Fruit fly (Drosophila melanogaster) whole organism, prepupa: Measurements from ENCODE around the gene CG32532.

Experiments
- CG10631 ChIP-seq: fragments of 200-800 bp; sonication (Bioruptor generic); optimal IDR thresholded peaks from 2 replicates; lab custom pipeline; 2016; ENCODE audit warnings: missing biosample characterization, missing genetic modification characterization
- CG11294 ChIP-seq: fragments of 200-800 bp; sonication (Bioruptor generic); IDR thresholded peaks from 2 replicates; pipeline ENCODE4 v1.3.6; 2022; ENCODE audit warnings: missing biosample characterization, missing genetic modification characterization
- CG11762 ChIP-seq: fragments of 200-800 bp; sonication (Bioruptor generic); optimal IDR thresholded peaks from 3 replicates; lab custom pipeline; 2016; ENCODE audit warnings: missing biosample characterization, missing genetic modification characterization; ENCODE audit not compliant: insufficient read depth
- CG1621 ChIP-seq: fragments of 200-800 bp; sonication (Bioruptor generic); optimal IDR thresholded peaks from 3 replicates; lab custom pipeline; 2018; ENCODE audit warnings: missing biosample characterization, mild to moderate bottlenecking, missing genetic modification characterization
- CG16779 ChIP-seq: fragments of 200-800 bp; sonication (Bioruptor generic); optimal IDR thresholded peaks from 3 replicates; lab custom pipeline; 2017; ENCODE audit warnings: missing biosample characterization, mild to moderate bottlenecking, missing genetic modification characterization
- CG3032 ChIP-seq: fragments of 200-800 bp; optimal IDR thresholded peaks from 2 replicates; lab custom pipeline; 2019; ENCODE audit warnings: missing biosample characterization, mild to moderate bottlenecking, missing genetic modification characterization, moderate library complexity
- CG31627 ChIP-seq: fragments of 200-800 bp; sonication (Bioruptor generic); optimal IDR thresholded peaks from 3 replicates; lab custom pipeline; 2016; ENCODE audit warnings: missing biosample characterization, missing genetic modification characterization
- CG32006 ChIP-seq: fragments of 200-800 bp; sonication (Bioruptor generic); optimal IDR thresholded peaks from 3 replicates; lab custom pipeline; 2017; ENCODE audit warnings: missing biosample characterization, mild to moderate bottlenecking, missing genetic modification characterization
- CG34406 ChIP-seq: fragments of 200-800 bp; sonication (Bioruptor generic); optimal IDR thresholded peaks from 3 replicates; lab custom pipeline; 2016; ENCODE audit warnings: missing biosample characterization, missing genetic modification characterization
- CG3919 ChIP-seq: fragments of 200-800 bp; sonication (Bioruptor generic); optimal IDR thresholded peaks from 3 replicates; lab custom pipeline; 2016; ENCODE audit warnings: missing biosample characterization, missing genetic modification characterization
- CG4318 ChIP-seq: fragments of 200-800 bp; sonication (Bioruptor generic); optimal IDR thresholded peaks from 3 replicates; lab custom pipeline; 2017; ENCODE audit warnings: missing biosample characterization, mild to moderate bottlenecking, missing genetic modification characterization
- CG6163 ChIP-seq: fragments of 200-800 bp; sonication (Bioruptor generic); IDR thresholded peaks from 3 replicates; pipeline ENCODE4 v1.3.6; 2022; ENCODE audit warnings: missing biosample characterization, missing genetic modification characterization
- CG6808 ChIP-seq: fragments of 200-800 bp; sonication (Bioruptor generic); optimal IDR thresholded peaks from 3 replicates; lab custom pipeline; 2017; ENCODE audit warnings: missing biosample characterization, missing genetic modification characterization, mild to moderate bottlenecking, moderate library complexity, missing genetic modification reagents
- CG6854 ChIP-seq: fragments of 200-800 bp; sonication (Bioruptor generic); optimal IDR thresholded peaks from 2 replicates; lab custom pipeline; 2017; ENCODE audit warnings: missing biosample characterization, mild to moderate bottlenecking, missing genetic modification characterization
- CG7368 ChIP-seq: fragments of 200-800 bp; sonication (Bioruptor generic); optimal IDR thresholded peaks from 3 replicates; lab custom pipeline; 2016; ENCODE audit warnings: missing biosample characterization, missing genetic modification characterization
- CG8632 ChIP-seq: fragments of 200-800 bp; sonication (Bioruptor generic); optimal IDR thresholded peaks from 3 replicates; lab custom pipeline; 2016; ENCODE audit warnings: missing biosample characterization, missing genetic modification characterization
- CG9139 ChIP-seq: fragments of 200-800 bp; sonication (Bioruptor generic); optimal IDR thresholded peaks from 3 replicates; lab custom pipeline; 2017; ENCODE audit warnings: missing biosample characterization, mild to moderate bottlenecking, missing genetic modification characterization
- Eip75B ChIP-seq: fragments of 200-800 bp; sonication (Bioruptor generic); optimal IDR thresholded peaks from 3 replicates; lab custom pipeline; 2016; ENCODE audit warnings: missing biosample characterization, missing genetic modification characterization
- Eip78C ChIP-seq: fragments of 200-800 bp; sonication (Bioruptor generic); peaks from one replicate; lab custom pipeline; 2016; ENCODE audit warnings: missing biosample characterization, missing genetic modification characterization
- Eip93F ChIP-seq: fragments of 200-800 bp; sonication (Bioruptor generic); optimal IDR thresholded peaks from 2 replicates; lab custom pipeline; 2016; ENCODE audit warnings: missing biosample characterization, mild to moderate bottlenecking, missing genetic modification characterization
- Ets21C ChIP-seq: fragments of 200-800 bp; sonication (Bioruptor generic); optimal IDR thresholded peaks from 3 replicates; lab custom pipeline; 2016; ENCODE audit warnings: missing biosample characterization, missing genetic modification characterization
- Ets96B ChIP-seq: fragments of 200-800 bp; optimal IDR thresholded peaks from 2 replicates; lab custom pipeline; 2019; ENCODE audit warnings: missing biosample characterization, mild to moderate bottlenecking, missing genetic modification characterization, moderate library complexity
- Gug ChIP-seq: fragments of 200-800 bp; sonication (Bioruptor generic); IDR thresholded peaks from 2 replicates; pipeline ENCODE4 v1.3.6; 2022; ENCODE audit warnings: missing biosample characterization, missing genetic modification characterization
- Hr4 ChIP-seq: fragments of 200-800 bp; sonication (Bioruptor generic); optimal IDR thresholded peaks from 3 replicates; lab custom pipeline; 2016; ENCODE audit warnings: missing biosample characterization, missing genetic modification characterization
- Lpt ChIP-seq: fragments of 200-800 bp; sonication (Bioruptor generic); optimal IDR thresholded peaks from 3 replicates; lab custom pipeline; 2016; ENCODE audit warnings: missing biosample characterization, missing genetic modification characterization
- Met ChIP-seq: fragments of 200-800 bp; sonication (Bioruptor generic); optimal IDR thresholded peaks from 3 replicates; lab custom pipeline; 2016; ENCODE audit warnings: missing biosample characterization, missing genetic modification characterization
- OdsH ChIP-seq: fragments of 200-800 bp; sonication (Bioruptor generic); optimal IDR thresholded peaks from 3 replicates; lab custom pipeline; 2016; ENCODE audit warnings: missing biosample characterization, missing genetic modification characterization
- Sox102F ChIP-seq: fragments of 200-800 bp; sonication (Bioruptor generic); optimal IDR thresholded peaks from 2 replicates; lab custom pipeline; 2016; ENCODE audit warnings: missing biosample characterization, mild to moderate bottlenecking, missing genetic modification characterization
- Sox14 ChIP-seq: fragments of 200-800 bp; sonication (Bioruptor generic); optimal IDR thresholded peaks from 3 replicates; lab custom pipeline; 2016; ENCODE audit warnings: missing biosample characterization, missing genetic modification characterization
- Sox15 ChIP-seq: fragments of 200-800 bp; sonication (Bioruptor generic); optimal IDR thresholded peaks from 3 replicates; lab custom pipeline; 2016; ENCODE audit warnings: missing biosample characterization, missing genetic modification characterization
- achi ChIP-seq: fragments of 200-800 bp; sonication (Bioruptor generic); optimal IDR thresholded peaks from 3 replicates; lab custom pipeline; 2016; ENCODE audit warnings: missing biosample characterization, missing genetic modification characterization
- acj6 ChIP-seq: fragments of 200-800 bp; sonication (Bioruptor generic); optimal IDR thresholded peaks from 3 replicates; lab custom pipeline; 2016; ENCODE audit warnings: missing biosample characterization, missing genetic modification characterization
- cyc ChIP-seq: fragments of 200-800 bp; sonication (Bioruptor generic); optimal IDR thresholded peaks from 3 replicates; lab custom pipeline; 2016; ENCODE audit warnings: missing biosample characterization, missing genetic modification characterization
- dac ChIP-seq: fragments of 200-800 bp; sonication (Bioruptor generic); optimal IDR thresholded peaks from 2 replicates; lab custom pipeline; 2017; ENCODE audit warnings: missing biosample characterization, mild to moderate bottlenecking, missing genetic modification characterization
- dsx ChIP-seq: fragments of 200-800 bp; optimal IDR thresholded peaks from 3 replicates; lab custom pipeline; 2019; ENCODE audit warnings: missing biosample characterization, mild to moderate bottlenecking, missing genetic modification characterization, moderate library complexity; ENCODE audit not compliant: poor library complexity, severe bottlenecking
- eg ChIP-seq: fragments of 200-800 bp; sonication (Bioruptor generic); IDR thresholded peaks from 3 replicates; pipeline ENCODE4 v1.3.6; 2022; ENCODE audit warnings: missing biosample characterization, missing genetic modification characterization
- esn ChIP-seq: fragments of 200-800 bp; sonication (Bioruptor generic); optimal IDR thresholded peaks from 2 replicates; lab custom pipeline; 2016; ENCODE audit warnings: missing biosample characterization, mild to moderate bottlenecking, missing genetic modification characterization, moderate library complexity
- fd85E ChIP-seq: fragments of 200-800 bp; sonication (Bioruptor generic); optimal IDR thresholded peaks from 3 replicates; lab custom pipeline; 2016; ENCODE audit warnings: missing biosample characterization, missing genetic modification characterization
- lz ChIP-seq: fragments of 200-800 bp; sonication (Bioruptor generic); optimal IDR thresholded peaks from 3 replicates; lab custom pipeline; 2016; ENCODE audit warnings: missing biosample characterization, missing genetic modification characterization
- net ChIP-seq: fragments of 200-800 bp; sonication (Bioruptor generic); optimal IDR thresholded peaks from 3 replicates; lab custom pipeline; 2016; ENCODE audit warnings: missing biosample characterization, missing genetic modification characterization
- pdm3 ChIP-seq: fragments of 200-800 bp; sonication (Bioruptor generic); optimal IDR thresholded peaks from 3 replicates; lab custom pipeline; 2016; ENCODE audit warnings: missing biosample characterization, missing genetic modification characterization
- salr ChIP-seq, 2 experiments: fragments of 200-800 bp; sonication (Bioruptor generic); optimal IDR thresholded peaks; 3 replicates each; lab custom pipeline; 2016 to 2018; ENCODE audit warnings: missing biosample characterization in 2 of 2, missing genetic modification characterization in 2 of 2, mild to moderate bottlenecking in 1 of 2
- spab ChIP-seq: fragments of 200-800 bp; sonication (Bioruptor generic); optimal IDR thresholded peaks from 2 replicates; lab custom pipeline; 2017; ENCODE audit warnings: missing biosample characterization, mild to moderate bottlenecking, missing genetic modification characterization, missing genetic modification reagents
- ss ChIP-seq, 2 experiments: fragments of 200-800 bp; sonication (Bioruptor generic); optimal IDR thresholded peaks; 2 replicates in 1 of 2; 3 replicates in 1 of 2; lab custom pipeline; 2017 to 2018; ENCODE audit warnings: mild to moderate bottlenecking in 2 of 2, missing biosample characterization in 2 of 2, missing genetic modification characterization in 2 of 2, moderate library complexity in 1 of 2
- svp ChIP-seq: fragments of 200-800 bp; sonication (Bioruptor generic); peaks from one replicate; lab custom pipeline; 2016; ENCODE audit warnings: missing biosample characterization, missing genetic modification characterization
- topi ChIP-seq: fragments of 200-800 bp; sonication (Bioruptor generic); optimal IDR thresholded peaks from 3 replicates; lab custom pipeline; 2016; ENCODE audit warnings: missing biosample characterization, missing genetic modification characterization
- vri ChIP-seq: fragments of 200-800 bp; sonication (Bioruptor generic); optimal IDR thresholded peaks from 3 replicates; lab custom pipeline; 2016; ENCODE audit warnings: missing biosample characterization, mild to moderate bottlenecking, missing genetic modification characterization

CG32532 gene

dm6 chrX:19494285-19494684 is 53.0 kb downstream of the CG32532 start, which contains the start of gene CG12204:
CG12204 (minus strand) TSS chrX:19494401.
- TF ChIP-seq esn, result peak; percentile 51
- peak; percentile 35 for TF ChIP-seq cyc (GFP tag; lab: Kevin White, UChicago)
- TF ChIP-seq OdsH (GFP tag; lab: Kevin White, UChicago), result no peak
- no peak for TF ChIP-seq CG3032 (tag; lab: Kevin White, UChicago)
- TF ChIP-seq CG31627 (GFP tag; lab: Kevin White, UChicago), result peak; percentile 3
- TF ChIP-seq CG32006 (GFP tag; lab: Kevin White, UChicago), result no peak
- no peak for TF ChIP-seq eg (GFP tag; lab: Robert Waterston, UW)
- TF ChIP-seq Eip78C (GFP tag; lab: Kevin White, UChicago), result peak; percentile 65
- peak; percentile 31 for TF ChIP-seq lz
- no peak for TF ChIP-seq fd85E
- TF ChIP-seq acj6, result no peak
- TF ChIP-seq ss (GFP tag; optimal IDR thresholded peaks at IDR 0.05; lab: Kevin White, UChicago), result peak in 1 of 2 experiments; percentile 18
- no peak for TF ChIP-seq dsx (GFP tag; lab: Kevin White, UChicago)
- TF ChIP-seq topi (GFP tag; lab: Kevin White, UChicago), result peak; percentile 35
- no peak for TF ChIP-seq CG11294 (GFP tag; lab: Robert Waterston, UW)
- TF ChIP-seq CG6854, result no peak
- TF ChIP-seq, all 60 proteins: peak for 7

dm6 chrX:19491984-19492584 is 55.2 kb downstream of the CG32532 start, which contains the start of the genes pcm and ND-18:
pcm (minus strand) TSS chrX:19492011.
ND-18 (plus strand) TSS chrX:19492421.
- TF ChIP-seq CG6163, result 0 out of 3 replicates have a peak, but pooled peaks have one; percentile 17
- no peak for TF ChIP-seq acj6

- TF ChIP-seq Met (GFP tag; lab: Kevin White, UChicago) (no peak), Eip93F (no peak), dac (GFP tag; lab: Kevin White, UChicago) (no peak), Eip78C (GFP tag; lab: Kevin White, UChicago) (no peak), fd85E (no peak), pdm3 (GFP tag; lab: Kevin White, UChicago) (no peak), svp (GFP tag; lab: Kevin White, UChicago) (no peak), Lpt (GFP tag; lab: Kevin White, UChicago) (no peak), Sox14 (GFP tag; lab: Kevin White, UChicago) (no peak), Sox15 (GFP tag; lab: Kevin White, UChicago) (no peak), CG6163 (peak; percentile 79; the same call in 2 of the 3 replicates), Ets21C (no peak), CG34406 (GFP tag; lab: Kevin White, UChicago) (no peak), spab (no peak), esn (no peak), CG32006 (GFP tag; lab: Kevin White, UChicago) (no peak), CG6808 (no peak), lz (no peak), Ets96B (tag; lab: Kevin White, UChicago) (peak; percentile 73), achi (GFP tag; lab: Kevin White, UChicago) (no peak), vri (GFP tag; lab: Kevin White, UChicago) (no peak), Eip75B (GFP tag; lab: Kevin White, UChicago) (no peak), CG16779 (tag; lab: Kevin White, UChicago) (peak; percentile 62), Hr4 (no peak), CG31627 (GFP tag; lab: Kevin White, UChicago) (no peak), CG3919 (GFP tag; lab: Kevin White, UChicago) (no peak), CG8632 (GFP tag; lab: Kevin White, UChicago) (no peak), CG7368 (GFP tag; lab: Kevin White, UChicago) (no peak), Sox102F (GFP tag; lab: Kevin White, UChicago) (no peak), CG1621 (tag; lab: Kevin White, UChicago) (peak; percentile 76), CG9139 (GFP tag; lab: Kevin White, UChicago) (peak; percentile 87), CG10631 (no peak), salr (GFP tag; optimal IDR thresholded peaks at IDR 0.05; lab: Kevin White, UChicago) (peak in 1 of 2 experiments; percentile 53), topi (GFP tag; lab: Kevin White, UChicago) (no peak), CG4318 (GFP tag; lab: Kevin White, UChicago) (no peak), Gug (GFP tag; lab: Robert Waterston, UW) (no peak), CG11762 (GFP tag; lab: Kevin White, UChicago) (no peak), net (GFP tag; lab: Kevin White, UChicago) (no peak)
Measured at dm6 chrX:19485057-19485456, 62.2 kb downstream of the CG32532 start.
